Worm (Caenorhabditis elegans) whole organism, early embryonic: Measurements from ENCODE around the gene C05C8.5.

Experiments
- B0310.2 ChIP-seq: sonication (generic microtip); optimal IDR thresholded peaks from 2 replicates; lab custom pipeline; 2016; ENCODE audit warnings: mild to moderate bottlenecking, missing genetic modification characterization, missing compliant biosample characterization
- F13C5.2 ChIP-seq: sonication (generic microtip); optimal IDR thresholded peaks from 2 replicates; lab custom pipeline; 2017; ENCODE audit warnings: mild to moderate bottlenecking, missing genetic modification characterization, inconsistent platforms, missing compliant biosample characterization
- ama-1 ChIP-seq: fragments of 150-350 bp; optimal IDR thresholded peaks from 2 replicates; lab custom pipeline; 2014
- ceh-13 ChIP-seq: fragments of 200-800 bp; sonication (Bioruptor generic); optimal IDR thresholded peaks from 2 replicates; lab custom pipeline; 2018; ENCODE audit warnings: mild to moderate bottlenecking, missing genetic modification characterization, missing compliant biosample characterization
- flt-1 ChIP-seq: fragments of 200-800 bp; sonication (Bioruptor generic); IDR thresholded peaks from 2 replicates; pipeline ENCODE4 v1.3.6; 2022; ENCODE audit warnings: missing genetic modification characterization, missing compliant biosample characterization
- hmg-4 ChIP-seq: fragments of 200-800 bp; sonication (Bioruptor generic); optimal IDR thresholded peaks from 2 replicates; lab custom pipeline; 2018; ENCODE audit warnings: mild to moderate bottlenecking, missing genetic modification characterization, missing compliant biosample characterization
- scrt-1 ChIP-seq: fragments of 200-800 bp; sonication (Bioruptor generic); IDR thresholded peaks from 2 replicates; pipeline ENCODE4 v1.3.6; 2022; ENCODE audit warnings: missing genetic modification characterization, missing compliant biosample characterization
- sea-1 ChIP-seq: fragments of 200-800 bp; sonication (Bioruptor generic); conservative IDR thresholded peaks from 2 replicates; pipeline ENCODE4 v1.3.6; 2022; ENCODE audit warnings: missing genetic modification characterization, missing compliant biosample characterization
- tbx-11 ChIP-seq: fragments of 200-800 bp; sonication (Bioruptor generic); IDR thresholded peaks from 2 replicates; pipeline ENCODE4 v1.3.6; 2022; ENCODE audit warnings: missing genetic modification characterization, missing compliant biosample characterization
- tbx-37 ChIP-seq: fragments of 200-800 bp; sonication (Bioruptor generic); conservative IDR thresholded peaks from 2 replicates; pipeline ENCODE4 v1.3.6; 2022; ENCODE audit warnings: missing genetic modification reagents, missing genetic modification characterization, missing compliant biosample characterization
- tra-4 ChIP-seq: sonication (generic microtip); optimal IDR thresholded peaks from 2 replicates; lab custom pipeline; 2017; ENCODE audit warnings: missing genetic modification characterization, missing compliant biosample characterization

ce11 chrV:7237133-7237532, 2.5 kb upstream of the C05C8.5 start, which contains the start of gene hyls-1:
- no peak for TF ChIP-seq B0310.2 (tag; lab: Kevin White, UChicago)
- TF ChIP-seq ama-1 (lab: Kevin White, UChicago) = no peak
- TF ChIP-seq hmg-4 (GFP tag; lab: Kevin White, UChicago) = peak; percentile 5
- TF ChIP-seq flt-1 (GFP tag; lab: Robert Waterston, UW) = no peak
- TF ChIP-seq F13C5.2 = peak; percentile 60
- peak; percentile 41; the same call in 1 of the 2 replicates for TF ChIP-seq tbx-37
- TF ChIP-seq sea-1 (GFP tag; lab: Robert Waterston, UW) = no peak
- no peak for TF ChIP-seq ceh-13 (GFP tag; lab: Kevin White, UChicago)
- TF ChIP-seq tbx-11 (GFP tag; lab: Robert Waterston, UW) = no peak
- TF ChIP-seq tra-4 (tag; lab: Kevin White, UChicago) = no peak
- no peak for TF ChIP-seq scrt-1 (GFP tag; lab: Robert Waterston, UW)
